Fruit fly (Drosophila melanogaster): ENCODE data around the gene CG4751.

Gene CG4751

dm6 chr2L:11167997-11168396 is 37.5 kb downstream of the CG4751 start (continued):
- TF ChIP-seq Sry-β (GFP tag; optimal IDR thresholded peaks at IDR 0.05): no peak
- no peak for TF ChIP-seq Ada2b (GFP tag; IDR thresholded peaks at IDR 0.05)
- TF ChIP-seq CG12744 (GFP tag; optimal IDR thresholded peaks at IDR 0.05): no peak
- TF ChIP-seq Oli (tag; optimal IDR thresholded peaks at IDR 0.05): no peak
- no peak for TF ChIP-seq gcm2 (GFP tag; optimal IDR thresholded peaks at IDR 0.05)
- no peak for TF ChIP-seq CG15696 (tag; optimal IDR thresholded peaks at IDR 0.05)
- TF ChIP-seq CG17359 (tag; optimal IDR thresholded peaks at IDR 0.05): no peak
- TF ChIP-seq pum (GFP tag; optimal IDR thresholded peaks at IDR 0.05): no peak
- no peak for TF ChIP-seq sqz (GFP tag; optimal IDR thresholded peaks at IDR 0.05)
- TF ChIP-seq CG18599 (GFP tag; optimal IDR thresholded peaks at IDR 0.05): peak; percentile 20
- TF ChIP-seq vvl (GFP tag; IDR thresholded peaks at IDR 0.05): 0 out of 2 replicates have a peak, but pooled peaks have one; percentile 7
- TF ChIP-seq CG6175 (GFP tag; IDR thresholded peaks at IDR 0.05): no peak
- TF ChIP-seq Hr51 (GFP tag; optimal IDR thresholded peaks at IDR 0.05): no peak
- no peak for TF ChIP-seq ind (GFP tag; optimal IDR thresholded peaks at IDR 0.05)
- no peak for TF ChIP-seq Spps (tag; optimal IDR thresholded peaks at IDR 0.05)
- TF ChIP-seq sob (GFP tag; IDR thresholded peaks at IDR 0.05): no peak
- no peak for TF ChIP-seq CG1647 (GFP tag; optimal IDR thresholded peaks at IDR 0.05)
- TF ChIP-seq ranshi (GFP tag; IDR thresholded peaks at IDR 0.05): no peak
- no peak for TF ChIP-seq danr (GFP tag; IDR thresholded peaks at IDR 0.05)
- 0 out of 3 replicates have a peak, but pooled peaks have one; percentile 41 for TF ChIP-seq CG14860 (GFP tag; IDR thresholded peaks at IDR 0.05; ENCODE audit: partially characterized antibody)
- no peak for TF ChIP-seq C15 (GFP tag; IDR thresholded peaks at IDR 0.05)
- TF ChIP-seq Camta (GFP tag; optimal IDR thresholded peaks at IDR 0.05): no peak
- no peak for TF ChIP-seq CG15479 (GFP tag; optimal IDR thresholded peaks at IDR 0.05)
- TF ChIP-seq CG3838 (GFP tag; optimal IDR thresholded peaks at IDR 0.05): no peak
- TF ChIP-seq Sin3A (optimal IDR thresholded peaks at IDR 0.05): no peak
- TF ChIP-seq Lhr (GFP tag; optimal IDR thresholded peaks at IDR 0.05): no peak
- no peak for TF ChIP-seq CG15514 (GFP tag; optimal IDR thresholded peaks at IDR 0.05)
- peak; percentile 99 for TF ChIP-seq onecut (GFP tag; IDR thresholded peaks at IDR 0.05)
- no peak for TF ChIP-seq zfh1 (GFP tag; IDR thresholded peaks at IDR 0.05)
- TF ChIP-seq crc (GFP tag; optimal IDR thresholded peaks at IDR 0.05): no peak
- TF ChIP-seq CG9817 (tag; optimal IDR thresholded peaks at IDR 0.05): no peak
- TF ChIP-seq CG17385 (GFP tag; optimal IDR thresholded peaks at IDR 0.05): no peak
- TF ChIP-seq CG17568 (GFP tag; optimal IDR thresholded peaks at IDR 0.05): no peak
- no peak for TF ChIP-seq eve (GFP tag; optimal IDR thresholded peaks at IDR 0.05)
- no peak for TF ChIP-seq fd102C (GFP tag; optimal IDR thresholded peaks at IDR 0.05)
- TF ChIP-seq CTCF (GFP tag; optimal IDR thresholded peaks at IDR 0.05): no peak
- TF ChIP-seq CG1792 (GFP tag; optimal IDR thresholded peaks at IDR 0.05): no peak
- no peak for TF ChIP-seq CG10654 (GFP tag; optimal IDR thresholded peaks at IDR 0.05)
- no peak for TF ChIP-seq Ssrp (tag; optimal IDR thresholded peaks at IDR 0.05)
- TF ChIP-seq Dbx (GFP tag; IDR thresholded peaks at IDR 0.05): no peak
- no peak for TF ChIP-seq az2 (GFP tag; optimal IDR thresholded peaks at IDR 0.05)
- peak; percentile 70 for TF ChIP-seq MBD-R2 (GFP tag; IDR thresholded peaks at IDR 0.05)
- no peak for TF ChIP-seq Dll (GFP tag; IDR thresholded peaks at IDR 0.05; ENCODE audit: partially characterized antibody)
- no peak for TF ChIP-seq kni (GFP tag; optimal IDR thresholded peaks at IDR 0.05)
- peak; percentile 10 for TF ChIP-seq CG12071 (GFP tag; optimal IDR thresholded peaks at IDR 0.05)
- no peak for TF ChIP-seq dmrt99B (tag; optimal IDR thresholded peaks at IDR 0.05)
- TF ChIP-seq Hr78 (GFP tag; optimal IDR thresholded peaks at IDR 0.05): no peak
- TF ChIP-seq CG12659 (GFP tag; optimal IDR thresholded peaks at IDR 0.05): no peak

Measured in whole organism, embryonic.